Worm (Caenorhabditis elegans) whole organism, young adult: Measurements from ENCODE around the gene C16H3.3.

ENCODE experiments used
- B0019.2 ChIP-seq: fragments of 200-800 bp; sonication (Bioruptor generic); conservative IDR thresholded peaks from 2 replicates; pipeline ENCODE4 v1.3.6; 2022; ENCODE audit warnings: missing genetic modification reagents, missing genetic modification characterization, missing compliant biosample characterization
- B0035.1 ChIP-seq: sonication (generic microtip); optimal IDR thresholded peaks from 2 replicates; lab custom pipeline; 2016; ENCODE audit warnings: missing genetic modification characterization, mild to moderate bottlenecking, missing compliant biosample characterization, missing genotype, missing genetic modification reagents
- B0261.1 ChIP-seq: sonication (generic microtip); optimal IDR thresholded peaks from 2 replicates; lab custom pipeline; 2016; ENCODE audit warnings: mild to moderate bottlenecking, missing genetic modification characterization, moderate library complexity, missing compliant biosample characterization
- B0336.3 ChIP-seq: fragments of 200-800 bp; sonication (Bioruptor generic); IDR thresholded peaks from 2 replicates; pipeline ENCODE4 v1.3.6; 2022; ENCODE audit warnings: missing genetic modification characterization, missing compliant biosample characterization
- D2030.7 ChIP-seq: fragments of 200-800 bp; sonication (Bioruptor generic); IDR thresholded peaks from 2 replicates; pipeline ENCODE4 v1.3.6; 2022; ENCODE audit warnings: missing genetic modification reagents, missing genetic modification characterization, missing compliant biosample characterization
- F37B4.10 ChIP-seq: fragments of 200-800 bp; sonication (Bioruptor generic); IDR thresholded peaks from 2 replicates; pipeline ENCODE4 v1.3.6; 2022; ENCODE audit warnings: missing genetic modification characterization, missing compliant biosample characterization
- F39B2.1 ChIP-seq: fragments of 200-800 bp; sonication (Bioruptor generic); IDR thresholded peaks from 2 replicates; pipeline ENCODE4 v1.3.6; 2022; ENCODE audit warnings: missing genetic modification reagents, missing genetic modification characterization, missing compliant biosample characterization
- K12H6.12 ChIP-seq: fragments of 200-800 bp; sonication (Bioruptor generic); optimal IDR thresholded peaks from 2 replicates; lab custom pipeline; 2018; ENCODE audit warnings: mild to moderate bottlenecking, missing genetic modification characterization, missing compliant biosample characterization
- T07F8.4 ChIP-seq: sonication (generic microtip); optimal IDR thresholded peaks from 2 replicates; lab custom pipeline; 2016; ENCODE audit warnings: mild to moderate bottlenecking, missing genetic modification characterization, moderate library complexity, missing compliant biosample characterization
- T26A5.8 ChIP-seq: sonication (generic microtip); optimal IDR thresholded peaks from 2 replicates; lab custom pipeline; 2016; ENCODE audit warnings: missing genetic modification characterization, missing compliant biosample characterization
- Y67H2A.10 ChIP-seq: fragments of 200-800 bp; sonication (Bioruptor generic); conservative IDR thresholded peaks from 2 replicates; pipeline ENCODE4 v1.3.6; 2022; ENCODE audit warnings: missing genetic modification reagents, missing genetic modification characterization, missing compliant biosample characterization
- aptf-3 ChIP-seq: fragments of 200-800 bp; sonication (Bioruptor generic); IDR thresholded peaks from 2 replicates; pipeline ENCODE4 v1.3.6; 2022; ENCODE audit warnings: missing genetic modification characterization, missing compliant biosample characterization
- athp-1 ChIP-seq: sonication (generic microtip); optimal IDR thresholded peaks from 2 replicates; lab custom pipeline; 2017; ENCODE audit warnings: mild to moderate bottlenecking, missing genetic modification characterization, missing compliant biosample characterization
- attf-3 ChIP-seq: fragments of 200-800 bp; sonication (Bioruptor generic); conservative IDR thresholded peaks from 2 replicates; pipeline ENCODE4 v1.3.6; 2022; ENCODE audit warnings: missing genetic modification reagents, missing genetic modification characterization, missing compliant biosample characterization
- ceh-100 ChIP-seq: fragments of 200-800 bp; sonication (Bioruptor generic); IDR thresholded peaks from 2 replicates; pipeline ENCODE4 v1.3.6; 2022; ENCODE audit warnings: missing genetic modification reagents, missing genetic modification characterization, missing compliant biosample characterization
- chd-7 ChIP-seq: sonication (generic microtip); optimal IDR thresholded peaks from 2 replicates; lab custom pipeline; 2016; ENCODE audit warnings: mild to moderate bottlenecking, missing genetic modification characterization, moderate library complexity, missing compliant biosample characterization
- efl-1 ChIP-seq: fragments of 150-350 bp; optimal IDR thresholded peaks from 2 replicates; lab custom pipeline; 2014; ENCODE audit warnings: missing biosample characterization, missing genetic modification reagents, missing genetic modification characterization
- egl-44 ChIP-seq: fragments of 200-800 bp; sonication (Bioruptor generic); IDR thresholded peaks from 2 replicates; pipeline ENCODE4 v1.3.6; 2022; ENCODE audit warnings: missing genetic modification reagents, missing genetic modification characterization, missing compliant biosample characterization
- egrh-3 ChIP-seq: fragments of 200-800 bp; sonication (Bioruptor generic); IDR thresholded peaks from 2 replicates; pipeline ENCODE4 v1.3.6; 2022; ENCODE audit warnings: missing genetic modification reagents, missing genetic modification characterization, missing compliant biosample characterization
- hlh-26 ChIP-seq: fragments of 200-800 bp; sonication (Bioruptor generic); conservative IDR thresholded peaks from 2 replicates; pipeline ENCODE4 v1.3.6; 2022; ENCODE audit warnings: missing genetic modification reagents, missing genetic modification characterization, missing compliant biosample characterization
- hsf-1 ChIP-seq: fragments of 200-800 bp; sonication (Bioruptor generic); IDR thresholded peaks from 2 replicates; pipeline ENCODE4 v1.3.6; 2022; ENCODE audit warnings: missing genetic modification reagents, missing genetic modification characterization, missing compliant biosample characterization
- let-526 ChIP-seq: fragments of 200-800 bp; sonication (Bioruptor generic); IDR thresholded peaks from 2 replicates; pipeline ENCODE4 v1.3.6; 2022; ENCODE audit warnings: missing genetic modification reagents, missing genetic modification characterization, missing compliant biosample characterization
- let-607 ChIP-seq, 2 experiments: fragments of 200-800 bp in 1 of 2; sonication (Bioruptor generic) in 1 of 2; sonication (generic microtip) in 1 of 2; optimal IDR thresholded peaks; 2 replicates each; lab custom pipeline; 2016 to 2018; ENCODE audit warnings: mild to moderate bottlenecking in 2 of 2, missing compliant biosample characterization in 2 of 2, missing genetic modification characterization in 2 of 2, moderate library complexity in 2 of 2, missing genotype in 1 of 2
- lin-35 ChIP-seq, 3 experiments: fragments of 150-350 bp in 2 of 3; sonication (generic microtip) in 1 of 3; optimal IDR thresholded peaks; 2 replicates each; lab custom pipeline; 2014 to 2018; ENCODE audit warnings: missing biosample characterization in 3 of 3, missing genetic modification characterization in 3 of 3, missing genetic modification reagents in 3 of 3
- lin-40 ChIP-seq: sonication (generic microtip); optimal IDR thresholded peaks from 2 replicates; lab custom pipeline; 2016; ENCODE audit warnings: missing genetic modification characterization, mild to moderate bottlenecking, missing compliant biosample characterization, missing genotype, missing genetic modification reagents
- lin-54 ChIP-seq: fragments of 200-800 bp; sonication (Bioruptor generic); optimal IDR thresholded peaks from 2 replicates; lab custom pipeline; 2018; ENCODE audit warnings: mild to moderate bottlenecking, missing genetic modification characterization, missing compliant biosample characterization
- lir-1 ChIP-seq: fragments of 200-800 bp; sonication (Bioruptor generic); conservative IDR thresholded peaks from 2 replicates; pipeline ENCODE4 v1.3.6; 2022; ENCODE audit warnings: missing genetic modification reagents, missing genetic modification characterization, missing compliant biosample characterization
- madf-10 ChIP-seq: sonication (generic microtip); optimal IDR thresholded peaks from 2 replicates; lab custom pipeline; 2016; ENCODE audit warnings: mild to moderate bottlenecking, missing genetic modification characterization, missing compliant biosample characterization
- madf-8 ChIP-seq: fragments of 200-800 bp; sonication (Bioruptor generic); conservative IDR thresholded peaks from 2 replicates; pipeline ENCODE4 v1.3.6; 2022; ENCODE audit warnings: missing genetic modification reagents, missing genetic modification characterization, missing compliant biosample characterization
- mcd-1 ChIP-seq: fragments of 200-800 bp; sonication (Bioruptor generic); IDR thresholded peaks from 2 replicates; pipeline ENCODE4 v1.3.6; 2022; ENCODE audit warnings: missing genetic modification reagents, missing genetic modification characterization, missing compliant biosample characterization
- mel-28 ChIP-seq: sonication (generic microtip); optimal IDR thresholded peaks from 2 replicates; lab custom pipeline; 2016; ENCODE audit warnings: borderline replicate concordance, mild to moderate bottlenecking, missing genetic modification characterization, missing compliant biosample characterization
- mes-4 ChIP-seq: sonication (generic microtip); optimal IDR thresholded peaks from 2 replicates; lab custom pipeline; 2016; ENCODE audit warnings: missing genotype, missing genetic modification characterization, missing compliant biosample characterization
- nfya-1 ChIP-seq: sonication (generic microtip); optimal IDR thresholded peaks from 2 replicates; lab custom pipeline; 2017; ENCODE audit warnings: antibody characterized with exemption, missing compliant biosample characterization, missing genetic modification characterization, borderline replicate concordance; ENCODE audit not compliant: insufficient read depth
- nhr-120 ChIP-seq: fragments of 200-800 bp; sonication (Bioruptor generic); IDR thresholded peaks from 2 replicates; pipeline ENCODE4 v1.3.6; 2022; ENCODE audit warnings: missing genetic modification characterization, missing compliant biosample characterization
- pbrm-1 ChIP-seq: fragments of 200-800 bp; sonication (Bioruptor generic); IDR thresholded peaks from 2 replicates; pipeline ENCODE4 v1.3.6; 2022; ENCODE audit warnings: missing genetic modification reagents, missing genetic modification characterization, missing compliant biosample characterization
- repo-1 ChIP-seq: sonication (generic microtip); optimal IDR thresholded peaks from 2 replicates; lab custom pipeline; 2017; ENCODE audit warnings: mild to moderate bottlenecking, missing genetic modification characterization, missing compliant biosample characterization
- rpc-1 ChIP-seq, 2 experiments: fragments of 150-350 bp in 1 of 2; sonication (generic microtip) in 1 of 2; optimal IDR thresholded peaks; 2 replicates each; lab custom pipeline; 2014 to 2018; ENCODE audit warnings: missing biosample characterization in 1 of 2, missing genetic modification characterization in 1 of 2, missing genetic modification reagents in 1 of 2, missing genotype in 1 of 2
- snpc-1.1 ChIP-seq: sonication (generic microtip); optimal IDR thresholded peaks from 2 replicates; lab custom pipeline; 2017; ENCODE audit warnings: missing genetic modification characterization, mild to moderate bottlenecking, missing compliant biosample characterization, antibody characterized with exemption, moderate library complexity, missing genotype, missing genetic modification reagents; ENCODE audit not compliant: insufficient read depth
- snpc-3.4 ChIP-seq: sonication (generic microtip); optimal IDR thresholded peaks from 2 replicates; lab custom pipeline; 2017; ENCODE audit warnings: missing genetic modification characterization, mild to moderate bottlenecking, missing compliant biosample characterization, antibody characterized with exemption, moderate library complexity, missing genotype, missing genetic modification reagents
- somi-1 ChIP-seq: fragments of 200-800 bp; sonication (Bioruptor generic); optimal IDR thresholded peaks from 2 replicates; lab custom pipeline; 2018; ENCODE audit warnings: mild to moderate bottlenecking, missing genetic modification characterization, missing compliant biosample characterization
- zfh-2 ChIP-seq: fragments of 200-800 bp; sonication (Bioruptor generic); conservative IDR thresholded peaks from 2 replicates; pipeline ENCODE4 v1.3.6; 2022; ENCODE audit warnings: missing genetic modification reagents, missing genetic modification characterization, missing compliant biosample characterization
- zim-3 ChIP-seq: sonication (generic microtip); optimal IDR thresholded peaks from 2 replicates; lab custom pipeline; 2017; ENCODE audit warnings: mild to moderate bottlenecking, missing genetic modification characterization, moderate library complexity, missing compliant biosample characterization
- ztf-18 ChIP-seq: sonication (generic microtip); optimal IDR thresholded peaks from 2 replicates; lab custom pipeline; 2016; ENCODE audit warnings: missing genotype, mild to moderate bottlenecking, missing genetic modification characterization, missing compliant biosample characterization

C16H3.3 gene

DNA sequence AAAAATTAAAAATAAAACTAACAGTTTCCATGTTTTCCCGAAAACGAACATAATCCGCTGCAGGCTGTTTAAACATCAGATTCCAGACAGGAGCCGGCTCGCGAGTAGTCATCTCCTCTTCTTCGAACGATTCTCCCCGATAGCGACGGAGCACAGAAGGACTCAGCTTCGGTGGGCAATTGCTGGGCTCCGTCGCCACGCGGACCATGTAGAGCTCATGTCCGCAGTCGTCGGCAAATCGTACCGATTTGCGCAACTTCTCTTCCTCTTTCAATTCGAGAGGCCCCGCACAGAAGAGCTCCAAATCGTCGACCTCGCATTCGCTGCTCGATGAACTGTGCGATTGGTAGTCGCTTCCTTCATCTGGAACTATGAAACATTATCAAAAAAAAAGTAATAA, 15.4 kb upstream of the C16H3.3 start:
- TF ChIP-seq snpc-3.4 (tag; lab: Kevin White, UChicago), result no peak
- TF ChIP-seq madf-8 (GFP tag; lab: Robert Waterston, UW), result no peak
- no peak for TF ChIP-seq attf-3 (GFP tag; lab: Robert Waterston, UW)
- peak; percentile 14; the same call in 1 of the 2 replicates for TF ChIP-seq B0336.3
- no peak for TF ChIP-seq F37B4.10 (GFP tag; lab: Robert Waterston, UW)
- peak; percentile 45; the same call in 1 of the 2 replicates for TF ChIP-seq egrh-3 (GFP tag; lab: Robert Waterston, UW)
- TF ChIP-seq zfh-2 (GFP tag; lab: Robert Waterston, UW), result peak; percentile 72

DNA sequence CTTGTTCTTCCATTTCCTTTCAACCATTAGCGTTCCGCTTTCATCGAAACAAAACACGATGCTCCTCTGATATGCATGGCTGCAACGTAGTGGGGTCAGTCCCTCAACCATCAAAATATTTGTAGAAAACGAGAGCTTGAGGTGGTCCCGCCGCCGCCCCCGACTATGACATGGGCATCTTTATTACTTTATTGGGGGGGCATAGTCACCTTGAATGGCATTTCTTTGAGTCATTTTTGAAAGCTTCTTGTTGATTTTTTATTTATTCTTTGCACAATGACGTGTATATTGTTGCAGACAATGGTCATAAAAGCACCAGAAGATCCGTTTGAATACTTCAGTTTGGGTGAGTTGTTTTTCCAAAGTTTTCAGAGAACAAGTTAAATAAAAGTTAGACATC, 4.4 kb upstream of the C16H3.3 start, which contains the start of gene ncs-7:
Gene ncs-7 (plus strand): TSS at position 301 of the 400 bp plus-strand sequence.
- TF ChIP-seq let-607 (tag; optimal IDR thresholded peaks at IDR 0.05; lab: Kevin White, UChicago), result no peak
- TF ChIP-seq repo-1, result no peak
- TF ChIP-seq lin-54 (GFP tag; lab: Kevin White, UChicago), result no peak
- TF ChIP-seq B0336.3, result no peak
- TF ChIP-seq hlh-26 (GFP tag; lab: Robert Waterston, UW), result no peak
- TF ChIP-seq let-526, result no peak
- TF ChIP-seq egl-44 (GFP tag; lab: Robert Waterston, UW), result no peak
- TF ChIP-seq zim-3 (tag; lab: Kevin White, UChicago), result no peak
- TF ChIP-seq T07F8.4, result no peak
- TF ChIP-seq mcd-1 (GFP tag; lab: Robert Waterston, UW), result no peak
- TF ChIP-seq aptf-3, result no peak
- no peak for TF ChIP-seq B0019.2

DNA sequence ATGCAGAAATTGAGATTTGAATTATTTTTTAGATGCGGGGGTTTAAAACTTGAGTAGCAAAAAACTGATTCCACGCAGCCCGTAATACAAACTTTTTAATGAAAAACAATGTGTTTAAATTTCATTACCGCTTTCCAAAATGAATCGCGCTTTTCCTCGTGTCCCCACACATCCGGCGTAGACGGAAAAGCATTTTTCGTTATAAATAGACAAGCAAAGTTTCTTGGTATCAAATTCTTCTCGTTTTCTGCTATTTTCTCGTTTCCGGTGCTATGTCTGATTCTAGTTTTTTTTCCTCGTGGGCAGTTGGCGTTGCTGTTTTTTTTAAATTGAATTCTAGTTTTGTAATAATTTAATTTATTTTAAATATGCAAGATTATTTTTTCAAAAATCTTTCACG, 3.2 kb upstream of the C16H3.3 start:
- TF ChIP-seq B0035.1 (tag; lab: Kevin White, UChicago), result no peak
- TF ChIP-seq snpc-1.1 (tag; lab: Kevin White, UChicago), result no peak
- TF ChIP-seq ceh-100 (GFP tag; lab: Robert Waterston, UW), result no peak
- no peak for TF ChIP-seq K12H6.12 (tag; lab: Kevin White, UChicago)
- no peak for TF ChIP-seq pbrm-1
- TF ChIP-seq F39B2.1, result no peak
- no peak for TF ChIP-seq T26A5.8 (tag; lab: Kevin White, UChicago)
- TF ChIP-seq hsf-1 (GFP tag; lab: Robert Waterston, UW), result no peak
- no peak for TF ChIP-seq efl-1 (GFP tag; lab: Kevin White, UChicago)
- no peak for TF ChIP-seq mel-28 (tag; lab: Kevin White, UChicago)
- TF ChIP-seq lir-1, result no peak
- no peak for TF ChIP-seq T07F8.4
- no peak for TF ChIP-seq lin-40 (tag; lab: Kevin White, UChicago)
- TF ChIP-seq Y67H2A.10 (GFP tag; lab: Robert Waterston, UW), result no peak
- no peak for TF ChIP-seq nhr-120 (GFP tag; lab: Robert Waterston, UW)
- TF ChIP-seq F37B4.10 (GFP tag; lab: Robert Waterston, UW), result no peak
- TF ChIP-seq, all 124 proteins: peak for 0

- TF ChIP-seq ceh-100 (GFP tag; lab: Robert Waterston, UW), result no peak
- peak; percentile 24 for TF ChIP-seq madf-10 (tag; lab: Kevin White, UChicago)
- TF ChIP-seq ztf-18 (tag; lab: Kevin White, UChicago), result peak; percentile 15
- TF ChIP-seq rpc-1 (optimal IDR thresholded peaks at IDR 0.05; lab: Kevin White, UChicago), result peak; percentile 76
- peak; percentile 85 for TF ChIP-seq rpc-1 (tag; optimal IDR thresholded peaks at IDR 0.05; lab: Kevin White, UChicago)
- TF ChIP-seq Y67H2A.10 (GFP tag; lab: Robert Waterston, UW), result no peak
- TF ChIP-seq chd-7 (tag; lab: Kevin White, UChicago), result peak; percentile 57
- no peak for TF ChIP-seq lin-40 (tag; lab: Kevin White, UChicago)
- TF ChIP-seq mes-4, result no peak
- TF ChIP-seq snpc-1.1 (tag; lab: Kevin White, UChicago), result peak; percentile 42
- TF ChIP-seq nfya-1, result no peak
- TF ChIP-seq D2030.7 (GFP tag; lab: Robert Waterston, UW), result peak; percentile 94
- peak; percentile 62 for TF ChIP-seq T07F8.4
- peak; percentile 57 for TF ChIP-seq somi-1 (GFP tag; lab: Kevin White, UChicago)
- peak; percentile 81 for TF ChIP-seq pbrm-1
- TF ChIP-seq repo-1, result peak; percentile 8
- peak; percentile 72 for TF ChIP-seq B0261.1 (tag; lab: Kevin White, UChicago)
- peak; percentile 30 for TF ChIP-seq athp-1 (tag; lab: Kevin White, UChicago)
- peak in 1 of 3 experiments; percentile 54 for TF ChIP-seq lin-35 (GFP tag; optimal IDR thresholded peaks at IDR 0.05; lab: Kevin White, UChicago)
- peak; percentile 72 for TF ChIP-seq zim-3 (tag; lab: Kevin White, UChicago)
Measured at ce11 chrX:17611180-17611579, 1.3 kb upstream of the C16H3.3 start.
